Fruit fly (Drosophila melanogaster) whole organism, adult: ENCODE results near the gene CG6966.

ENCODE experiments used
- CG11617 ChIP-seq: fragments of 200-800 bp; sonication (Bioruptor generic); optimal IDR thresholded peaks from 2 replicates; lab custom pipeline; 2017; ENCODE audit warnings: mild to moderate bottlenecking, missing biosample characterization, missing genetic modification reagents, missing genetic modification characterization
- CG12768 ChIP-seq: fragments of 200-800 bp; sonication (Bioruptor generic); optimal IDR thresholded peaks from 2 replicates; lab custom pipeline; 2017; ENCODE audit warnings: missing biosample characterization, missing genetic modification characterization, mild to moderate bottlenecking, moderate library complexity, missing genetic modification reagents
- CG14711 ChIP-seq: fragments of 200-800 bp; sonication (Bioruptor generic); optimal IDR thresholded peaks from 2 replicates; lab custom pipeline; 2018; ENCODE audit warnings: missing biosample characterization, mild to moderate bottlenecking, missing genetic modification characterization, moderate library complexity
- CG1620 ChIP-seq: fragments of 200-800 bp; sonication (Bioruptor generic); optimal IDR thresholded peaks from 2 replicates; lab custom pipeline; 2016; ENCODE audit warnings: missing biosample characterization, missing genetic modification characterization
- CG33017 ChIP-seq: fragments of 200-800 bp; sonication (Bioruptor generic); optimal IDR thresholded peaks from 2 replicates; lab custom pipeline; 2018; ENCODE audit warnings: missing biosample characterization, mild to moderate bottlenecking, missing genetic modification characterization, moderate library complexity
- CG5204 ChIP-seq: fragments of 200-800 bp; sonication (Bioruptor generic); optimal IDR thresholded peaks from 2 replicates; lab custom pipeline; 2016; ENCODE audit warnings: missing biosample characterization, missing genetic modification characterization
- CG7045 ChIP-seq: fragments of 200-800 bp; sonication (Bioruptor generic); optimal IDR thresholded peaks from 2 replicates; lab custom pipeline; 2017; ENCODE audit warnings: missing biosample characterization, mild to moderate bottlenecking, missing genetic modification characterization
- CG7101 ChIP-seq: fragments of 200-800 bp; sonication (Bioruptor generic); optimal IDR thresholded peaks from 2 replicates; lab custom pipeline; 2018; ENCODE audit warnings: missing biosample characterization, mild to moderate bottlenecking, missing genetic modification characterization, moderate library complexity
- Clk ChIP-seq: fragments of 200-800 bp; sonication (Bioruptor generic); optimal IDR thresholded peaks from 2 replicates; lab custom pipeline; 2017; ENCODE audit warnings: missing biosample characterization, missing genetic modification characterization
- Crg-1 ChIP-seq: fragments of 200-800 bp; sonication (Bioruptor generic); optimal IDR thresholded peaks from 2 replicates; lab custom pipeline; 2016; ENCODE audit warnings: missing biosample characterization, missing genetic modification characterization
- Hr96 ChIP-seq: fragments of 200-800 bp; sonication (Bioruptor generic); optimal IDR thresholded peaks from 2 replicates; lab custom pipeline; 2016; ENCODE audit warnings: missing biosample characterization, missing genetic modification characterization
- Mnt ChIP-seq: fragments of 200-800 bp; sonication (Bioruptor generic); optimal IDR thresholded peaks from 2 replicates; lab custom pipeline; 2016; ENCODE audit warnings: missing biosample characterization, mild to moderate bottlenecking, missing genetic modification characterization
- bab1 ChIP-seq: fragments of 200-800 bp; sonication (Bioruptor generic); optimal IDR thresholded peaks from 3 replicates; lab custom pipeline; 2019; ENCODE audit warnings: missing biosample characterization, mild to moderate bottlenecking, missing genetic modification characterization, moderate library complexity
- cic ChIP-seq: fragments of 200-800 bp; sonication (Bioruptor generic); optimal IDR thresholded peaks from 2 replicates; lab custom pipeline; 2017; ENCODE audit warnings: missing biosample characterization, mild to moderate bottlenecking, missing genetic modification characterization, moderate library complexity
- cnc ChIP-seq, 2 experiments: fragments of >200 bp; optimal IDR thresholded peaks; 2 replicates each; lab custom pipeline; 2017
- kay ChIP-seq: fragments of 200-800 bp; sonication (Bioruptor generic); peaks from one replicate; lab custom pipeline; 2016; ENCODE audit warnings: missing biosample characterization, missing genetic modification characterization, borderline replicate concordance
- ovo ChIP-seq: fragments of 200-800 bp; sonication (Bioruptor generic); optimal IDR thresholded peaks from 2 replicates; lab custom pipeline; 2016; ENCODE audit warnings: missing biosample characterization, missing genetic modification characterization
- pad ChIP-seq: fragments of 200-800 bp; sonication (Bioruptor generic); optimal IDR thresholded peaks from 3 replicates; lab custom pipeline; 2017; ENCODE audit warnings: missing biosample characterization, missing genetic modification characterization, mild to moderate bottlenecking, moderate library complexity, missing genetic modification reagents
- tj ChIP-seq: fragments of 200-800 bp; sonication (Bioruptor generic); optimal IDR thresholded peaks from 3 replicates; lab custom pipeline; 2017; ENCODE audit warnings: missing biosample characterization, mild to moderate bottlenecking, missing genetic modification characterization, moderate library complexity
- toe ChIP-seq: fragments of 200-800 bp; sonication (Bioruptor generic); optimal IDR thresholded peaks from 2 replicates; lab custom pipeline; 2016; ENCODE audit warnings: missing biosample characterization, missing genetic modification characterization

CG6966 gene

dm6 chr3R:15121599-15122394 lies 26.4 kb upstream of the CG6966 start:
- TF ChIP-seq kay (no peak), CG1620 (GFP tag; lab: Kevin White, UChicago) (no peak), CG14711 (tag; lab: Kevin White, UChicago) (no peak), pad (GFP tag; lab: Kevin White, UChicago) (no peak), CG7045 (GFP tag; lab: Kevin White, UChicago) (no peak), Crg-1 (GFP tag; lab: Kevin White, UChicago) (no peak), bab1 (GFP tag; lab: Kevin White, UChicago) (no peak), tj (GFP tag; lab: Kevin White, UChicago) (no peak), CG12768 (GFP tag; lab: Kevin White, UChicago) (no peak), CG5204 (no peak), Mnt (GFP tag; lab: Kevin White, UChicago) (no peak), CG7101 (tag; lab: Kevin White, UChicago) (no peak), CG11617 (no peak), cic (GFP tag; lab: Kevin White, UChicago) (no peak), Hr96 (no peak), Clk (GFP tag; lab: Kevin White, UChicago) (no peak), ovo (no peak), CG33017 (tag; lab: Kevin White, UChicago) (no peak), cnc (optimal IDR thresholded peaks at IDR 0.05; lab: Kevin White, UChicago) (no peak), toe (GFP tag; lab: Kevin White, UChicago) (no peak)

DNA sequence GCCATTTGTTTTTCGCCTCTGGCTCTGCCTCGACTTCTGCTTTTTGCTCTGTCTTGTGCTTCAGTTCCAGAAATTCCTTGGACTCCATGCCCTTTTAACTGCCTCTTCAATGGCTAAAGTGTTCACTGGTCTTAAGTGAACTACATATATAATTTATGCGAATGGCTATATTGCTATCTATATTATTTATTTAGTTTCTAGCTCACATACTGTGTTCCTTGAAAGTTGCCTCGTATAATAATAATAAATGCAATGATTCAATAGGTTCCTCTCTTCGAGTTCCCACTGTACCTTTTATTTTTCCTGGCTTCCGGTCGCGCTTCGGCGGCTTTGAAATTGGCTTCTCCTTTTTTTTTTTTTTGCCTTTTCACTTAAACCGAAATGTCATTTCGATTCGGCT lies 24.3 kb upstream of the CG6966 start:
- TF ChIP-seq Mnt (GFP tag; lab: Kevin White, UChicago) (no peak), CG11617 (no peak), Hr96 (no peak)

- no peak for TF ChIP-seq CG11617
- TF ChIP-seq CG33017 (tag; lab: Kevin White, UChicago) = no peak
- no peak for TF ChIP-seq pad (GFP tag; lab: Kevin White, UChicago)
- TF ChIP-seq kay = no peak
- TF ChIP-seq CG12768 (GFP tag; lab: Kevin White, UChicago) = no peak
- TF ChIP-seq cnc (optimal IDR thresholded peaks at IDR 0.05; lab: Kevin White, UChicago) = no peak
- no peak for TF ChIP-seq Crg-1 (GFP tag; lab: Kevin White, UChicago)
- no peak for TF ChIP-seq tj (GFP tag; lab: Kevin White, UChicago)
- no peak for TF ChIP-seq Mnt (GFP tag; lab: Kevin White, UChicago)
- TF ChIP-seq cic (GFP tag; lab: Kevin White, UChicago) = no peak
- no peak for TF ChIP-seq CG5204
- TF ChIP-seq ovo = no peak
- TF ChIP-seq CG7045 (GFP tag; lab: Kevin White, UChicago) = no peak
Observed at dm6 chr3R:15117765-15118164, 22.3 kb upstream of the CG6966 start.

- TF ChIP-seq CG7045 (GFP tag; lab: Kevin White, UChicago) (peak; percentile 8), Crg-1 (GFP tag; lab: Kevin White, UChicago) (no peak), toe (GFP tag; lab: Kevin White, UChicago) (peak; percentile 2), bab1 (GFP tag; lab: Kevin White, UChicago) (peak; percentile 71), kay (peak; percentile 7), CG12768 (GFP tag; lab: Kevin White, UChicago) (no peak), cnc (optimal IDR thresholded peaks at IDR 0.05; lab: Kevin White, UChicago) (no peak), CG7101 (tag; lab: Kevin White, UChicago) (peak; percentile 28), Mnt (GFP tag; lab: Kevin White, UChicago) (peak; percentile 5), CG5204 (peak; percentile 29), CG11617 (peak; percentile 19)
Observed at dm6 chr3R:15114465-15115228, 19.2 kb upstream of the CG6966 start.

dm6 chr3R:15113584-15113983 lies 18.2 kb upstream of the CG6966 start:
- no peak for TF ChIP-seq CG33017 (tag; lab: Kevin White, UChicago)

dm6 chr3R:15112232-15112631 lies 16.8 kb upstream of the CG6966 start:
- TF ChIP-seq CG7101 (tag; lab: Kevin White, UChicago) = no peak
- no peak for TF ChIP-seq pad (GFP tag; lab: Kevin White, UChicago)
- TF ChIP-seq CG14711 (tag; lab: Kevin White, UChicago) = no peak
- TF ChIP-seq Clk (GFP tag; lab: Kevin White, UChicago) = no peak
- no peak for TF ChIP-seq CG11617
- no peak for TF ChIP-seq CG7045 (GFP tag; lab: Kevin White, UChicago)
- no peak for TF ChIP-seq CG5204
- TF ChIP-seq kay = no peak
- no peak for TF ChIP-seq CG1620 (GFP tag; lab: Kevin White, UChicago)
